Fruit fly (Drosophila melanogaster) whole organism, embryonic: ENCODE measurements around the gene CG4537.
A peak's percentile ranks its signal among the peaks of the same experiment; 100 is the strongest.

Experiments
- Adf1 ChIP-seq: fragments of 200-800 bp; sonication (Bioruptor generic); IDR thresholded peaks from 2 replicates; pipeline ENCODE4 v1.3.6; 2022; ENCODE audit warnings: missing biosample characterization, missing genetic modification characterization
- Bgb ChIP-seq: fragments of 200-800 bp; sonication (Bioruptor generic); IDR thresholded peaks from 2 replicates; pipeline ENCODE4 v1.3.6; 2022; ENCODE audit warnings: missing biosample characterization, missing genetic modification characterization; ENCODE audit not compliant: partially characterized antibody
- CG10543 ChIP-seq: fragments of 200-800 bp; sonication (Bioruptor generic); optimal IDR thresholded peaks from 3 replicates; lab custom pipeline; 2017; ENCODE audit warnings: missing biosample characterization, mild to moderate bottlenecking, missing genetic modification characterization, moderate library complexity
- CG12155 ChIP-seq: fragments of 200-800 bp; sonication (Bioruptor generic); optimal IDR thresholded peaks from 3 replicates; lab custom pipeline; 2016; ENCODE audit warnings: missing biosample characterization, missing genetic modification characterization
- CG13775 ChIP-seq: fragments of 200-800 bp; sonication (Bioruptor generic); optimal IDR thresholded peaks from 3 replicates; lab custom pipeline; 2017; ENCODE audit warnings: missing biosample characterization, mild to moderate bottlenecking, missing genetic modification characterization
- CG14050 ChIP-seq: fragments of 200-800 bp; sonication (Bioruptor generic); IDR thresholded peaks from 3 replicates; pipeline ENCODE4 v1.3.6; 2022; ENCODE audit warnings: missing biosample characterization, missing genetic modification characterization
- CG14667 ChIP-seq: fragments of 200-800 bp; sonication (Bioruptor generic); IDR thresholded peaks from 2 replicates; pipeline ENCODE4 v1.3.6; 2022; ENCODE audit warnings: missing biosample characterization, missing genetic modification characterization
- CG15269 ChIP-seq: fragments of 200-800 bp; sonication (Bioruptor generic); optimal IDR thresholded peaks from 2 replicates; lab custom pipeline; 2018; ENCODE audit warnings: missing biosample characterization, mild to moderate bottlenecking, missing genetic modification characterization, moderate library complexity
- CG17359 ChIP-seq: fragments of 200-800 bp; sonication (Bioruptor generic); optimal IDR thresholded peaks from 3 replicates; lab custom pipeline; 2018; ENCODE audit warnings: missing biosample characterization, mild to moderate bottlenecking, missing genetic modification characterization, moderate library complexity
- CG31224 ChIP-seq: fragments of 200-800 bp; sonication (Bioruptor generic); IDR thresholded peaks from 2 replicates; pipeline ENCODE4 v1.3.6; 2022; ENCODE audit warnings: missing biosample characterization, missing genetic modification characterization
- CG31365 ChIP-seq: fragments of 200-800 bp; sonication (Bioruptor generic); optimal IDR thresholded peaks from 2 replicates; lab custom pipeline; 2018; ENCODE audit warnings: missing biosample characterization, mild to moderate bottlenecking, missing genetic modification characterization
- CG3847 ChIP-seq: fragments of 200-800 bp; sonication (Bioruptor generic); IDR thresholded peaks from 2 replicates; pipeline ENCODE4 v1.3.6; 2022; ENCODE audit warnings: missing biosample characterization, missing genetic modification characterization
- CG4424 ChIP-seq: fragments of 200-800 bp; sonication (Bioruptor generic); optimal IDR thresholded peaks from 3 replicates; lab custom pipeline; 2016; ENCODE audit warnings: missing biosample characterization, missing genetic modification characterization
- Deaf1 ChIP-seq: fragments of 200-800 bp; optimal IDR thresholded peaks from 3 replicates; lab custom pipeline; 2019; ENCODE audit warnings: missing biosample characterization, mild to moderate bottlenecking, missing genetic modification characterization, moderate library complexity
- Ets65A ChIP-seq: fragments of 200-800 bp; sonication (Bioruptor generic); peaks from one replicate; lab custom pipeline; 2016; ENCODE audit warnings: missing biosample characterization, missing genetic modification characterization
- Fer3 ChIP-seq: fragments of 200-800 bp; sonication (Bioruptor generic); optimal IDR thresholded peaks from 2 replicates; lab custom pipeline; 2018; ENCODE audit warnings: missing biosample characterization, mild to moderate bottlenecking, missing genetic modification characterization, moderate library complexity
- HmgD ChIP-seq: fragments of 200-800 bp; sonication (Bioruptor generic); optimal IDR thresholded peaks from 3 replicates; lab custom pipeline; 2016; ENCODE audit warnings: missing biosample characterization, missing genetic modification characterization
- Ssrp ChIP-seq: fragments of 200-800 bp; sonication (Bioruptor generic); optimal IDR thresholded peaks from 2 replicates; lab custom pipeline; 2018; ENCODE audit warnings: missing biosample characterization, mild to moderate bottlenecking, missing genetic modification characterization, moderate library complexity
- Trl ChIP-seq, 3 experiments: fragments of >200 bp in 2 of 3; fragments of 200-800 bp in 1 of 3; sonication (Bioruptor generic) in 1 of 3; optimal IDR thresholded peaks; 2 replicates in 1 of 3; 3 replicates in 2 of 3; lab custom pipeline; 2016 to 2017; ENCODE audit warnings: missing biosample characterization in 1 of 3, missing genetic modification characterization in 1 of 3
- abd-A ChIP-seq: fragments of 200-800 bp; sonication (Bioruptor generic); optimal IDR thresholded peaks from 3 replicates; lab custom pipeline; 2019; ENCODE audit warnings: missing biosample characterization, mild to moderate bottlenecking, missing genetic modification characterization, moderate library complexity
- cg ChIP-seq: fragments of 200-800 bp; sonication (Bioruptor generic); optimal IDR thresholded peaks from 3 replicates; lab custom pipeline; 2019; ENCODE audit warnings: missing biosample characterization, mild to moderate bottlenecking, missing genetic modification characterization, moderate library complexity
- chinmo ChIP-seq: fragments of 200-800 bp; sonication (Bioruptor generic); IDR thresholded peaks from 4 replicates; pipeline ENCODE4 v1.3.6; 2022; ENCODE audit warnings: missing biosample characterization, missing genetic modification characterization; ENCODE audit not compliant: partially characterized antibody
- dati ChIP-seq: fragments of 200-800 bp; sonication (Bioruptor generic); IDR thresholded peaks from 2 replicates; pipeline ENCODE4 v1.3.6; 2022; ENCODE audit warnings: missing biosample characterization, missing genetic modification characterization
- fd102C ChIP-seq: fragments of 200-800 bp; sonication (Bioruptor generic); optimal IDR thresholded peaks from 2 replicates; lab custom pipeline; 2018; ENCODE audit warnings: missing biosample characterization, mild to moderate bottlenecking, missing genetic modification characterization, moderate library complexity
- hbn ChIP-seq: fragments of 200-800 bp; sonication (Bioruptor generic); IDR thresholded peaks from 2 replicates; pipeline ENCODE4 v1.3.6; 2022; ENCODE audit warnings: missing biosample characterization, missing genetic modification characterization; ENCODE audit not compliant: partially characterized antibody
- hkb ChIP-seq, 2 experiments: fragments of 200-800 bp in 1 of 2; fragments of >200 bp in 1 of 2; sonication (Bioruptor generic) in 1 of 2; IDR thresholded peaks in 1 of 2; optimal IDR thresholded peaks in 1 of 2; 2 replicates each; pipeline versions ENCODE4 v1.3.6 to Lab custom; 2017 to 2022; ENCODE audit warnings: missing biosample characterization in 1 of 2, missing genetic modification characterization in 1 of 2
- jumu ChIP-seq: fragments of 200-800 bp; sonication (Bioruptor generic); optimal IDR thresholded peaks from 3 replicates; lab custom pipeline; 2016; ENCODE audit warnings: missing biosample characterization, missing genetic modification characterization
- knrl ChIP-seq: fragments of 200-800 bp; sonication (Bioruptor generic); IDR thresholded peaks from 3 replicates; pipeline ENCODE4 v1.3.6; 2022; ENCODE audit warnings: missing biosample characterization, missing genetic modification characterization; ENCODE audit not compliant: partially characterized antibody
- mirr ChIP-seq: fragments of 200-800 bp; sonication (Bioruptor generic); optimal IDR thresholded peaks from 3 replicates; lab custom pipeline; 2018; ENCODE audit warnings: missing biosample characterization, mild to moderate bottlenecking, missing genetic modification characterization
- nerfin-1 ChIP-seq: fragments of 200-800 bp; sonication (Bioruptor generic); optimal IDR thresholded peaks from 3 replicates; lab custom pipeline; 2019; ENCODE audit warnings: missing biosample characterization, mild to moderate bottlenecking, missing genetic modification characterization, moderate library complexity
- nmo ChIP-seq: fragments of 200-800 bp; sonication (Bioruptor generic); optimal IDR thresholded peaks from 2 replicates; lab custom pipeline; 2018; ENCODE audit warnings: missing biosample characterization, mild to moderate bottlenecking, missing genetic modification characterization, moderate library complexity
- otp ChIP-seq: fragments of 200-800 bp; sonication (Bioruptor generic); IDR thresholded peaks from 3 replicates; pipeline ENCODE4, ENCODE4 v1.3.6; 2022; ENCODE audit warnings: missing biosample characterization, missing genetic modification characterization
- pan ChIP-seq, 4 experiments: fragments of >200 bp in 3 of 4; fragments of 200-800 bp in 1 of 4; sonication (Bioruptor generic) in 1 of 4; optimal IDR thresholded peaks in 3 of 4; IDR thresholded peaks in 1 of 4; 2 replicates each; pipeline versions ENCODE4 v1.3.6 to Lab custom; 2017 to 2022; ENCODE audit warnings: missing biosample characterization in 2 of 4, missing genetic modification characterization in 2 of 4, mixed read lengths in 1 of 4
- phol ChIP-seq: fragments of 200-800 bp; sonication (Bioruptor generic); optimal IDR thresholded peaks from 3 replicates; lab custom pipeline; 2018; ENCODE audit warnings: missing biosample characterization, mild to moderate bottlenecking, missing genetic modification characterization, moderate library complexity
- scrt ChIP-seq: fragments of 200-800 bp; sonication (Bioruptor generic); optimal IDR thresholded peaks from 2 replicates; lab custom pipeline; 2018; ENCODE audit warnings: missing biosample characterization, mild to moderate bottlenecking, missing genetic modification characterization, moderate library complexity
- sqz ChIP-seq: fragments of 200-800 bp; sonication (Bioruptor generic); optimal IDR thresholded peaks from 3 replicates; lab custom pipeline; 2018; ENCODE audit warnings: missing biosample characterization, mild to moderate bottlenecking, missing genetic modification characterization
- tio ChIP-seq: fragments of 200-800 bp; sonication (Bioruptor generic); optimal IDR thresholded peaks from 2 replicates; lab custom pipeline; 2017; ENCODE audit warnings: missing biosample characterization, missing genetic modification characterization, inconsistent platforms
- unc-4 ChIP-seq: fragments of 200-800 bp; sonication (Bioruptor generic); IDR thresholded peaks from 2 replicates; pipeline ENCODE4 v1.3.6; 2022; ENCODE audit warnings: missing biosample characterization, missing genetic modification characterization; ENCODE audit not compliant: partially characterized antibody
- vfl ChIP-seq: fragments of 200-800 bp; sonication (Bioruptor generic); optimal IDR thresholded peaks from 2 replicates; lab custom pipeline; 2016; ENCODE audit warnings: missing biosample characterization, missing genetic modification characterization
- z ChIP-seq: fragments of 200-800 bp; sonication (Bioruptor generic); IDR thresholded peaks from 3 replicates; pipeline ENCODE4 v1.3.6; 2022; ENCODE audit warnings: missing biosample characterization, missing genetic modification characterization

Gene CG4537

dm6 chr2L:9882393-9882971 lies 8.2 kb upstream of the CG4537 start:
- TF ChIP-seq CG13775 (GFP tag; lab: Kevin White, UChicago) (no peak), CG14667 (GFP tag; lab: Robert Waterston, UW) (no peak), otp (GFP tag; lab: Robert Waterston, UW) (no peak), fd102C (no peak), Ets65A (peak; percentile 31), CG4424 (no peak), tio (GFP tag; lab: Kevin White, UChicago) (no peak), abd-A (tag; lab: Kevin White, UChicago) (peak; percentile 86), nerfin-1 (tag; lab: Kevin White, UChicago) (peak; percentile 74), dati (GFP tag; lab: Robert Waterston, UW) (0 out of 2 replicates have a peak, but pooled peaks have one; percentile 8), sqz (GFP tag; lab: Kevin White, UChicago) (peak; percentile 5), knrl (GFP tag; lab: Robert Waterston, UW) (0 out of 3 replicates have a peak, but pooled peaks have one; percentile 11), CG10543 (GFP tag; lab: Kevin White, UChicago) (peak; percentile 26), unc-4 (GFP tag; lab: Robert Waterston, UW) (no peak), cg (GFP tag; lab: Kevin White, UChicago) (peak; percentile 60), phol (tag; lab: Kevin White, UChicago) (no peak), Deaf1 (tag; lab: Kevin White, UChicago) (peak; percentile 68), scrt (GFP tag; lab: Kevin White, UChicago) (peak; percentile 18), Trl (optimal IDR thresholded peaks at IDR 0.05; lab: Kevin White, UChicago) (peak in 1 of 2 experiments; percentile 7), Trl (GFP tag; optimal IDR thresholded peaks at IDR 0.05; lab: Kevin White, UChicago) (no peak), mirr (GFP tag; lab: Kevin White, UChicago) (peak; percentile 58), hkb (optimal IDR thresholded peaks at IDR 0.05; lab: Kevin White, UChicago) (no peak), hkb (GFP tag; IDR thresholded peaks at IDR 0.05; lab: Robert Waterston, UW) (no peak)

dm6 chr2L:9886086-9886485 lies 4.6 kb upstream of the CG4537 start, which contains the start of gene nAChRalpha6:
Gene nAChRalpha6 (minus strand): TSS chr2L:9886250.
- TF ChIP-seq Deaf1 (tag; lab: Kevin White, UChicago): peak; percentile 93
- no peak for TF ChIP-seq Ssrp (tag; lab: Kevin White, UChicago)
- TF ChIP-seq phol (tag; lab: Kevin White, UChicago): no peak
- peak; percentile 57; the same call in 1 of the 2 replicates for TF ChIP-seq Bgb (GFP tag; lab: Robert Waterston, UW)
- no peak for TF ChIP-seq HmgD (GFP tag; lab: Kevin White, UChicago)
- no peak for TF ChIP-seq CG31224 (GFP tag; lab: Robert Waterston, UW)
- peak; percentile 92 for TF ChIP-seq z
- TF ChIP-seq CG14050 (GFP tag; lab: Robert Waterston, UW): no peak
- TF ChIP-seq vfl (GFP tag; lab: Kevin White, UChicago): no peak
- peak; percentile 10 for TF ChIP-seq Ets65A
- TF ChIP-seq Adf1 (GFP tag; lab: Robert Waterston, UW): peak; percentile 71; the same call in 1 of the 2 replicates
- TF ChIP-seq hbn (GFP tag; lab: Robert Waterston, UW): no peak
- no peak for TF ChIP-seq pan (optimal IDR thresholded peaks at IDR 0.05; lab: Kevin White, UChicago)
- TF ChIP-seq pan (GFP tag; optimal IDR thresholded peaks at IDR 0.05 in 1 of 2, IDR thresholded peaks at IDR 0.05 in 1 of 2): peak in 1 of 2 experiments; percentile 5
- no peak for TF ChIP-seq CG17359 (tag; lab: Kevin White, UChicago)
- TF ChIP-seq CG31365 (tag; lab: Kevin White, UChicago): no peak
- TF ChIP-seq nmo: no peak
- TF ChIP-seq chinmo (GFP tag; lab: Robert Waterston, UW): 0 out of 4 replicates have a peak, but pooled peaks have one; percentile 54
- TF ChIP-seq CG15269: no peak
- TF ChIP-seq Fer3 (tag; lab: Kevin White, UChicago): no peak
- TF ChIP-seq CG12155 (GFP tag; lab: Kevin White, UChicago): no peak
- TF ChIP-seq CG3847 (GFP tag; lab: Robert Waterston, UW): no peak
- TF ChIP-seq jumu: no peak
- TF ChIP-seq abd-A (tag; lab: Kevin White, UChicago): peak; percentile 34
